Fruit fly (Drosophila melanogaster) whole organism, adult: Measurements from ENCODE around the gene mRpS7.

Source experiments
- CG11617 ChIP-seq: fragments of 200-800 bp; sonication (Bioruptor generic); optimal IDR thresholded peaks from 2 replicates; lab custom pipeline; 2017; ENCODE audit warnings: mild to moderate bottlenecking, missing biosample characterization, missing genetic modification reagents, missing genetic modification characterization
- CG12768 ChIP-seq: fragments of 200-800 bp; sonication (Bioruptor generic); optimal IDR thresholded peaks from 2 replicates; lab custom pipeline; 2017; ENCODE audit warnings: missing biosample characterization, missing genetic modification characterization, mild to moderate bottlenecking, moderate library complexity, missing genetic modification reagents
- CG14711 ChIP-seq: fragments of 200-800 bp; sonication (Bioruptor generic); optimal IDR thresholded peaks from 2 replicates; lab custom pipeline; 2018; ENCODE audit warnings: missing biosample characterization, mild to moderate bottlenecking, missing genetic modification characterization, moderate library complexity
- CG33017 ChIP-seq: fragments of 200-800 bp; sonication (Bioruptor generic); optimal IDR thresholded peaks from 2 replicates; lab custom pipeline; 2018; ENCODE audit warnings: missing biosample characterization, mild to moderate bottlenecking, missing genetic modification characterization, moderate library complexity
- CG5204 ChIP-seq: fragments of 200-800 bp; sonication (Bioruptor generic); optimal IDR thresholded peaks from 2 replicates; lab custom pipeline; 2016; ENCODE audit warnings: missing biosample characterization, missing genetic modification characterization
- Clk ChIP-seq: fragments of 200-800 bp; sonication (Bioruptor generic); optimal IDR thresholded peaks from 2 replicates; lab custom pipeline; 2017; ENCODE audit warnings: missing biosample characterization, missing genetic modification characterization
- Crg-1 ChIP-seq: fragments of 200-800 bp; sonication (Bioruptor generic); optimal IDR thresholded peaks from 2 replicates; lab custom pipeline; 2016; ENCODE audit warnings: missing biosample characterization, missing genetic modification characterization
- Hr96 ChIP-seq: fragments of 200-800 bp; sonication (Bioruptor generic); optimal IDR thresholded peaks from 2 replicates; lab custom pipeline; 2016; ENCODE audit warnings: missing biosample characterization, missing genetic modification characterization
- bab1 ChIP-seq: fragments of 200-800 bp; sonication (Bioruptor generic); optimal IDR thresholded peaks from 3 replicates; lab custom pipeline; 2019; ENCODE audit warnings: missing biosample characterization, mild to moderate bottlenecking, missing genetic modification characterization, moderate library complexity
- cic ChIP-seq: fragments of 200-800 bp; sonication (Bioruptor generic); optimal IDR thresholded peaks from 2 replicates; lab custom pipeline; 2017; ENCODE audit warnings: missing biosample characterization, mild to moderate bottlenecking, missing genetic modification characterization, moderate library complexity
- kay ChIP-seq: fragments of 200-800 bp; sonication (Bioruptor generic); peaks from one replicate; lab custom pipeline; 2016; ENCODE audit warnings: missing biosample characterization, missing genetic modification characterization, borderline replicate concordance
- ovo ChIP-seq: fragments of 200-800 bp; sonication (Bioruptor generic); optimal IDR thresholded peaks from 2 replicates; lab custom pipeline; 2016; ENCODE audit warnings: missing biosample characterization, missing genetic modification characterization
- pad ChIP-seq: fragments of 200-800 bp; sonication (Bioruptor generic); optimal IDR thresholded peaks from 3 replicates; lab custom pipeline; 2017; ENCODE audit warnings: missing biosample characterization, missing genetic modification characterization, mild to moderate bottlenecking, moderate library complexity, missing genetic modification reagents

DNA sequence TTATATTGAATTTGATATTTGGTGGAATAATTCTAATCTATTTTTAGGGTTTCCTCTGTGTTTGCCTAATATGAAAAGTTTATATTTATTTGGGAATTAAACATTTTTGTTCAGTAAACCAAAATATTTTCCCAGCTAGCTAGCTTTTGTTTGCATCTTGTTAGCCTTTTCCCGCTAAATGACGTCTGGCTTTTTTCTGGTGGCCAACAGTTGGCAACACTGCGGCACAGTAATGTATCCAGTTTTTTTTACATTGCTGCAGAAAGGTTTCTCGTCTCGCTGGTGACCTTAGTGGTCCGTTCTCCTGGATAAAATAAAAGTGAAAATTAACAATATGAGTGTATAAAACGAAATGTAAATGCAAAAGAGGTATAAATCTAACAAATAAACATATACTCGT is 22.2 kb upstream of the mRpS7 start, which contains the start of gene lft:
- TF ChIP-seq pad (no peak), Clk (no peak), Crg-1 (GFP tag; lab: Kevin White, UChicago) (no peak), ovo (no peak), bab1 (no peak), CG14711 (no peak), CG5204 (GFP tag; lab: Kevin White, UChicago) (no peak), kay (no peak), Hr96 (no peak), CG11617 (GFP tag; lab: Kevin White, UChicago) (no peak), CG12768 (GFP tag; lab: Kevin White, UChicago) (no peak), cic (GFP tag; lab: Kevin White, UChicago) (no peak), CG33017 (no peak)
